Worm (Caenorhabditis elegans) whole organism, early embryonic: ENCODE measurements around the gene ZK971.1.

Experiments used
- B0310.2 ChIP-seq: sonication (generic microtip); optimal IDR thresholded peaks from 2 replicates; lab custom pipeline; 2016; ENCODE audit warnings: mild to moderate bottlenecking, missing genetic modification characterization, missing compliant biosample characterization
- aly-1 ChIP-seq: sonication (generic microtip); optimal IDR thresholded peaks from 2 replicates; lab custom pipeline; 2016; ENCODE audit warnings: missing genetic modification characterization, missing compliant biosample characterization
- ama-1 ChIP-seq: fragments of 150-350 bp; optimal IDR thresholded peaks from 2 replicates; lab custom pipeline; 2014
- hnd-1 ChIP-seq: sonication (generic microtip); optimal IDR thresholded peaks from 2 replicates; lab custom pipeline; 2016; ENCODE audit warnings: missing genetic modification characterization, missing compliant biosample characterization

DNA sequence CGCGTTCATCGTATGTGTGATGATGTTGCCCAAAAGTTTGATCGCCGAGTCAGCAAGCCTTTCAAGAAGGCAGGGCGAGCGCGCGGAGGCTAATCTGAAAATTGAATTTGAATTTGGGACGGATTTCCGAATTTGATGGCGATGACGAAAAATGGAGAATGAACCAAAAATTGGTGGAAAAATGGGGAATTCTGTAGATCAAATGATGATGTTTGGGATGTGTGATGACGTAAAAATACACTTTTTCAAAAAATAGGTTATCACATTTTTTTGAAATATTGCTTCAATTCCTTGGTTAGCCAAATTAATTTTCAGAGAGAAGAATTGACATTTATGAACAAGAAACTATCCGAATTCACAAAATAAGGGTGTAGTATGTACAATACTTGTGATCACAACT, at the start of gene ZK971.1:
- TF ChIP-seq ama-1, result no peak
- TF ChIP-seq B0310.2 (tag; lab: Kevin White, UChicago), result no peak
- no peak for TF ChIP-seq hnd-1 (tag; lab: Kevin White, UChicago)
- no peak for TF ChIP-seq aly-1
